Worm (Caenorhabditis elegans) whole organism, L4 larva: ENCODE data around the gene samp-1.
A peak's percentile ranks its signal among the peaks of the same experiment; 100 is the strongest.

Experiments used
- F10B5.3 ChIP-seq: sonication (generic microtip); optimal IDR thresholded peaks from 2 replicates; lab custom pipeline; 2016; ENCODE audit warnings: mild to moderate bottlenecking, missing genetic modification characterization, missing compliant biosample characterization
- F37D6.2 ChIP-seq: sonication (generic microtip); optimal IDR thresholded peaks from 2 replicates; lab custom pipeline; 2016; ENCODE audit warnings: mild to moderate bottlenecking, missing genetic modification characterization, missing compliant biosample characterization
- F49E8.2 ChIP-seq: sonication (generic microtip); optimal IDR thresholded peaks from 2 replicates; lab custom pipeline; 2016; ENCODE audit warnings: missing compliant biosample characterization, mild to moderate bottlenecking, missing genetic modification characterization, borderline replicate concordance
- T26A8.4 ChIP-seq: fragments of 200-800 bp; sonication (Bioruptor generic); IDR thresholded peaks from 2 replicates; pipeline ENCODE4 v1.3.6; 2022; ENCODE audit warnings: missing genetic modification characterization, missing compliant biosample characterization
- ZK546.5 ChIP-seq, 2 experiments: sonication (generic microtip); optimal IDR thresholded peaks; 2 replicates each; lab custom pipeline; 2017; ENCODE audit warnings: missing biosample characterization in 2 of 2, missing genetic modification characterization in 2 of 2
- aha-1 ChIP-seq: fragments of 150-350 bp; peaks from one replicate; lab custom pipeline; 2014; ENCODE audit warnings: missing biosample characterization, missing genetic modification characterization
- ama-1 ChIP-seq: fragments of 150-350 bp; optimal IDR thresholded peaks from 2 replicates; lab custom pipeline; 2014; ENCODE audit warnings: inconsistent platforms, mixed read lengths
- arid-1 ChIP-seq: fragments of 200-800 bp; sonication (Bioruptor generic); conservative IDR thresholded peaks from 2 replicates; pipeline ENCODE4 v1.3.6; 2022; ENCODE audit warnings: missing genetic modification reagents, missing genetic modification characterization, missing compliant biosample characterization
- attf-4 ChIP-seq: sonication (generic microtip); optimal IDR thresholded peaks from 3 replicates; lab custom pipeline; 2017; ENCODE audit warnings: missing biosample characterization, missing genetic modification characterization
- ceh-20 ChIP-seq: fragments of 200-800 bp; sonication (Bioruptor generic); IDR thresholded peaks from 2 replicates; pipeline ENCODE4 v1.3.6; 2022; ENCODE audit warnings: missing genetic modification reagents, missing genetic modification characterization, missing compliant biosample characterization
- ceh-28 ChIP-seq: fragments of 150-350 bp; optimal IDR thresholded peaks from 2 replicates; lab custom pipeline; 2014; ENCODE audit warnings: missing biosample characterization, missing genetic modification reagents, missing genetic modification characterization
- ceh-62 ChIP-seq: sonication (generic microtip); optimal IDR thresholded peaks from 2 replicates; lab custom pipeline; 2017; ENCODE audit warnings: missing biosample characterization, missing genetic modification characterization
- ctbp-1 ChIP-seq: fragments of 200-800 bp; sonication (Bioruptor generic); IDR thresholded peaks from 2 replicates; pipeline ENCODE4 v1.3.6; 2022; ENCODE audit warnings: missing genetic modification reagents, missing genetic modification characterization, missing compliant biosample characterization
- daf-16 ChIP-seq, 3 experiments: sonication (generic microtip); optimal IDR thresholded peaks; 2 replicates each; lab custom pipeline; 2016 to 2017; ENCODE audit warnings: missing genetic modification characterization in 3 of 3, missing genetic modification reagents in 3 of 3, mild to moderate bottlenecking in 2 of 3, missing compliant biosample characterization in 2 of 3, missing biosample characterization in 1 of 3, moderate library complexity in 1 of 3
- dmd-6 ChIP-seq: fragments of 200-800 bp; sonication (Bioruptor generic); IDR thresholded peaks from 2 replicates; pipeline ENCODE4 v1.3.6; 2022; ENCODE audit warnings: missing genetic modification reagents, missing genetic modification characterization, missing compliant biosample characterization
- dmd-9 ChIP-seq: fragments of 200-800 bp; sonication (Bioruptor generic); IDR thresholded peaks from 2 replicates; pipeline ENCODE4 v1.3.6; 2022; ENCODE audit warnings: missing genetic modification reagents, missing genetic modification characterization, missing compliant biosample characterization
- dpl-1 ChIP-seq: fragments of 150-350 bp; optimal IDR thresholded peaks from 2 replicates; lab custom pipeline; 2014; ENCODE audit warnings: missing biosample characterization, missing genetic modification reagents, missing genetic modification characterization
- dve-1 ChIP-seq: sonication (generic microtip); optimal IDR thresholded peaks from 2 replicates; lab custom pipeline; 2017; ENCODE audit warnings: antibody characterized with exemption, mild to moderate bottlenecking, missing genetic modification characterization, missing compliant biosample characterization; ENCODE audit not compliant: insufficient read depth
- egl-43 ChIP-seq: fragments of 200-800 bp; sonication (Bioruptor generic); IDR thresholded peaks from 2 replicates; pipeline ENCODE4 v1.3.6; 2022; ENCODE audit warnings: missing genetic modification reagents, missing genetic modification characterization, missing compliant biosample characterization
- fkh-10 ChIP-seq: fragments of 150-350 bp; optimal IDR thresholded peaks from 2 replicates; lab custom pipeline; 2014; ENCODE audit warnings: missing biosample characterization, missing genetic modification reagents, missing genetic modification characterization
- gei-8 ChIP-seq: fragments of 200-800 bp; sonication (Bioruptor generic); optimal IDR thresholded peaks from 2 replicates; lab custom pipeline; 2018; ENCODE audit warnings: mild to moderate bottlenecking, missing genetic modification characterization, missing compliant biosample characterization
- hif-1 ChIP-seq, 2 experiments: sonication (generic microtip); optimal IDR thresholded peaks; 2 replicates each; lab custom pipeline; 2016 to 2017; ENCODE audit warnings: missing compliant biosample characterization in 2 of 2, missing genetic modification characterization in 2 of 2, missing genetic modification reagents in 2 of 2, missing genotype in 2 of 2, mild to moderate bottlenecking in 1 of 2
- hlh-11 ChIP-seq: fragments of 200-800 bp; sonication (Bioruptor generic); optimal IDR thresholded peaks from 2 replicates; lab custom pipeline; 2018; ENCODE audit warnings: mild to moderate bottlenecking, missing genetic modification characterization, missing compliant biosample characterization
- hlh-30 ChIP-seq: sonication (generic microtip); optimal IDR thresholded peaks from 2 replicates; lab custom pipeline; 2017; ENCODE audit warnings: antibody characterized with exemption, mild to moderate bottlenecking, missing genetic modification characterization, missing compliant biosample characterization; ENCODE audit not compliant: insufficient read depth
- hmg-1.1 ChIP-seq: fragments of 200-800 bp; sonication (Bioruptor generic); IDR thresholded peaks from 2 replicates; pipeline ENCODE4 v1.3.6; 2022; ENCODE audit warnings: missing genetic modification reagents, missing genetic modification characterization, missing compliant biosample characterization
- lin-13 ChIP-seq: fragments of 150-350 bp; optimal IDR thresholded peaks from 2 replicates; lab custom pipeline; 2014; ENCODE audit warnings: missing biosample characterization, missing genetic modification reagents, missing genetic modification characterization
- lin-29 ChIP-seq: fragments of 200-800 bp; sonication (Bioruptor generic); IDR thresholded peaks from 2 replicates; pipeline ENCODE4 v1.3.6; 2022; ENCODE audit warnings: missing genetic modification reagents, missing genetic modification characterization, missing compliant biosample characterization
- lin-38 ChIP-seq: fragments of 200-800 bp; sonication (Bioruptor generic); IDR thresholded peaks from 2 replicates; pipeline ENCODE4 v1.3.6; 2022; ENCODE audit warnings: missing genetic modification reagents, missing genetic modification characterization, missing compliant biosample characterization
- lsy-2 ChIP-seq, 2 experiments: fragments of 150-350 bp in 1 of 2; sonication (generic microtip) in 1 of 2; optimal IDR thresholded peaks; 2 replicates each; lab custom pipeline; 2014 to 2017; ENCODE audit warnings: missing biosample characterization in 2 of 2, missing genetic modification characterization in 2 of 2
- mdl-1 ChIP-seq, 2 experiments: fragments of 150-350 bp in 1 of 2; sonication (generic microtip) in 1 of 2; optimal IDR thresholded peaks; 2 replicates each; lab custom pipeline; 2014 to 2017; ENCODE audit warnings: missing biosample characterization in 2 of 2, missing genetic modification characterization in 2 of 2
- mdt-29 ChIP-seq: fragments of 200-800 bp; sonication (Bioruptor generic); IDR thresholded peaks from 2 replicates; pipeline ENCODE4 v1.3.6; 2022; ENCODE audit warnings: missing genetic modification reagents, missing genetic modification characterization, missing compliant biosample characterization
- mep-1 ChIP-seq: fragments of 150-350 bp; sonication (generic microtip); optimal IDR thresholded peaks from 3 replicates; lab custom pipeline; 2014; ENCODE audit warnings: missing biosample characterization, missing genetic modification characterization
- nhr-11 ChIP-seq: fragments of 150-350 bp; optimal IDR thresholded peaks from 2 replicates; lab custom pipeline; 2014; ENCODE audit warnings: missing biosample characterization, missing genetic modification characterization
- nhr-28 ChIP-seq: fragments of 150-350 bp; optimal IDR thresholded peaks from 2 replicates; lab custom pipeline; 2014; ENCODE audit warnings: missing biosample characterization, missing genetic modification characterization
- nhr-42 ChIP-seq: fragments of 200-800 bp; sonication (Bioruptor generic); IDR thresholded peaks from 2 replicates; pipeline ENCODE4 v1.3.6; 2022; ENCODE audit warnings: missing genetic modification characterization, missing compliant biosample characterization
- nhr-6 ChIP-seq: fragments of 150-350 bp; optimal IDR thresholded peaks from 2 replicates; lab custom pipeline; 2014; ENCODE audit warnings: missing biosample characterization, missing genetic modification characterization
- nhr-77 ChIP-seq: fragments of 150-350 bp; optimal IDR thresholded peaks from 2 replicates; lab custom pipeline; 2014; ENCODE audit warnings: missing biosample characterization, missing genetic modification characterization
- pha-4 ChIP-seq, 2 experiments: fragments of 150-350 bp in 1 of 2; fragments of 200-800 bp in 1 of 2; sonication (Bioruptor generic) in 1 of 2; IDR thresholded peaks in 1 of 2; optimal IDR thresholded peaks in 1 of 2; 2 replicates each; pipeline versions ENCODE4 v1.3.6 to Lab custom; 2014 to 2022; ENCODE audit warnings: missing genetic modification characterization in 2 of 2, missing genetic modification reagents in 2 of 2, missing biosample characterization in 1 of 2, missing compliant biosample characterization in 1 of 2
- rbr-2 ChIP-seq: sonication (generic microtip); optimal IDR thresholded peaks from 2 replicates; lab custom pipeline; 2016; ENCODE audit warnings: missing genotype, missing genetic modification characterization, missing compliant biosample characterization
- saeg-2 ChIP-seq: fragments of 200-800 bp; sonication (Bioruptor generic); IDR thresholded peaks from 2 replicates; pipeline ENCODE4 v1.3.6; 2022; ENCODE audit warnings: missing genetic modification reagents, missing genetic modification characterization, missing compliant biosample characterization
- skn-1 ChIP-seq: fragments of 150-350 bp; optimal IDR thresholded peaks from 2 replicates; lab custom pipeline; 2014; ENCODE audit warnings: missing biosample characterization, missing genetic modification characterization
- tag-97 ChIP-seq: fragments of 200-800 bp; sonication (Bioruptor generic); IDR thresholded peaks from 2 replicates; pipeline ENCODE4 v1.3.6; 2022; ENCODE audit warnings: missing genetic modification characterization, missing compliant biosample characterization
- tra-1 ChIP-seq: fragments of 200-800 bp; sonication (Bioruptor generic); IDR thresholded peaks from 2 replicates; pipeline ENCODE4 v1.3.6; 2022; ENCODE audit warnings: missing genetic modification reagents, missing genetic modification characterization, missing compliant biosample characterization
- unc-130 ChIP-seq: sonication (generic microtip); optimal IDR thresholded peaks from 2 replicates; lab custom pipeline; 2016; ENCODE audit warnings: missing genetic modification reagents, missing genetic modification characterization, missing compliant biosample characterization
- unc-62 ChIP-seq, 3 experiments: fragments of 150-350 bp in 1 of 3; sonication (generic microtip); optimal IDR thresholded peaks in 2 of 3; peaks in 1 of 3; 1 replicate in 1 of 3; 2 replicates in 2 of 3; lab custom pipeline; 2014 to 2017; ENCODE audit warnings: missing biosample characterization in 3 of 3, missing genetic modification characterization in 3 of 3, missing genetic modification reagents in 3 of 3, missing genotype in 1 of 3
- zfp-3 ChIP-seq: fragments of 200-800 bp; sonication (Bioruptor generic); conservative IDR thresholded peaks from 2 replicates; pipeline ENCODE4 v1.3.6; 2022; ENCODE audit warnings: missing genetic modification reagents, missing genetic modification characterization, missing compliant biosample characterization
- zip-2 ChIP-seq: fragments of 150-350 bp; optimal IDR thresholded peaks from 2 replicates; lab custom pipeline; 2014; ENCODE audit warnings: missing biosample characterization, missing genetic modification characterization

The samp-1 gene

ce11 chrII:11344554-11344953 is 41.9 kb downstream of the samp-1 start:
- peak; percentile 91 for TF ChIP-seq aha-1 (tag; lab: Kevin White, UChicago)
- no peak for TF ChIP-seq attf-4 (tag; lab: Kevin White, UChicago)
- TF ChIP-seq, all 104 proteins: peak for 1

- TF ChIP-seq unc-62 (GFP tag; optimal IDR thresholded peaks at IDR 0.05 in 1 of 2; lab: Kevin White, UChicago) (peak in 1 of 2 experiments; percentile 89), unc-62 (tag; optimal IDR thresholded peaks at IDR 0.05; lab: Kevin White, UChicago) (no peak), hmg-1.1 (peak; percentile 61), ceh-20 (GFP tag; lab: Robert Waterston, UW) (peak; percentile 72), saeg-2 (GFP tag; lab: Robert Waterston, UW) (no peak), unc-130 (GFP tag; lab: Kevin White, UChicago) (peak; percentile 28), mdl-1 (tag; optimal IDR thresholded peaks at IDR 0.05; lab: Kevin White, UChicago) (peak in 1 of 2 experiments; percentile 19), ceh-62 (tag; lab: Kevin White, UChicago) (no peak), skn-1 (tag; lab: Kevin White, UChicago) (no peak), zip-2 (tag; lab: Kevin White, UChicago) (peak; percentile 47), lin-38 (peak; percentile 90), mdt-29 (GFP tag; lab: Robert Waterston, UW) (peak; percentile 29; the same call in 1 of the 2 replicates), hlh-30 (tag; lab: Kevin White, UChicago) (peak; percentile 85), nhr-42 (peak; percentile 25; the same call in 1 of the 2 replicates), lsy-2 (tag; optimal IDR thresholded peaks at IDR 0.05; lab: Kevin White, UChicago) (peak; percentile 6 to 92), lin-29 (GFP tag; lab: Robert Waterston, UW) (0 out of 2 replicates have a peak, but pooled peaks have one; percentile 41), T26A8.4 (peak; percentile 80), gei-8 (GFP tag; lab: Kevin White, UChicago) (no peak), nhr-77 (tag; lab: Kevin White, UChicago) (peak; percentile 76), egl-43 (GFP tag; lab: Robert Waterston, UW) (0 out of 2 replicates have a peak, but pooled peaks have one; percentile 3), lin-13 (GFP tag; lab: Kevin White, UChicago) (peak; percentile 53), zfp-3 (peak; percentile 58; the same call in 1 of the 2 replicates), F37D6.2 (tag; lab: Kevin White, UChicago) (peak; percentile 68), hlh-11 (tag; lab: Kevin White, UChicago) (peak; percentile 78), mep-1 (peak; percentile 89), fkh-10 (GFP tag; lab: Kevin White, UChicago) (peak; percentile 29), ama-1 (lab: Kevin White, UChicago) (peak; percentile 18), hif-1 (tag; optimal IDR thresholded peaks at IDR 0.05; lab: Kevin White, UChicago) (peak in 1 of 2 experiments; percentile 42), F49E8.2 (tag; lab: Kevin White, UChicago) (peak; percentile 41), arid-1 (no peak), tag-97 (GFP tag; lab: Robert Waterston, UW) (no peak), dve-1 (tag; lab: Kevin White, UChicago) (peak; percentile 84), daf-16 (GFP tag; optimal IDR thresholded peaks at IDR 0.05; lab: Kevin White, UChicago) (peak in 1 of 2 experiments; percentile 57), daf-16 (tag; optimal IDR thresholded peaks at IDR 0.05; lab: Kevin White, UChicago) (peak; percentile 63), ceh-28 (tag; lab: Kevin White, UChicago) (no peak), tra-1 (GFP tag; lab: Robert Waterston, UW) (no peak), dmd-9 (GFP tag; lab: Robert Waterston, UW) (no peak), pha-4 (GFP tag; IDR thresholded peaks at IDR 0.05; lab: Robert Waterston, UW) (peak; percentile 77; the same call in 1 of the 2 replicates), pha-4 (tag; optimal IDR thresholded peaks at IDR 0.05; lab: Kevin White, UChicago) (peak; percentile 64), nhr-11 (tag; lab: Kevin White, UChicago) (peak; percentile 53), nhr-6 (tag; lab: Kevin White, UChicago) (peak; percentile 75), ctbp-1 (peak; percentile 62; the same call in 1 of the 2 replicates), F10B5.3 (tag; lab: Kevin White, UChicago) (peak; percentile 49), ZK546.5 (tag; optimal IDR thresholded peaks at IDR 0.05; lab: Kevin White, UChicago) (no peak), nhr-28 (tag; lab: Kevin White, UChicago) (peak; percentile 51), dmd-6 (GFP tag; lab: Robert Waterston, UW) (peak; percentile 63), rbr-2 (tag; lab: Kevin White, UChicago) (peak; percentile 77), dpl-1 (GFP tag; lab: Kevin White, UChicago) (peak; percentile 97)
Observed at ce11 chrII:11345570-11346029, 42.9 kb downstream of the samp-1 start, which contains the start of gene nduf-11. TSS of gene nduf-11 (minus strand) at chrII:11345620.
